Fruit fly (Drosophila melanogaster) whole organism, prepupa: ENCODE results near the gene Prosbeta3.

Source experiments
- CG10631 ChIP-seq: fragments of 200-800 bp; sonication (Bioruptor generic); optimal IDR thresholded peaks from 2 replicates; lab custom pipeline; 2016; ENCODE audit warnings: missing biosample characterization, missing genetic modification characterization
- CG11902 ChIP-seq: fragments of 200-800 bp; sonication (Bioruptor generic); optimal IDR thresholded peaks from 3 replicates; lab custom pipeline; 2016; ENCODE audit warnings: missing biosample characterization, missing genetic modification characterization
- CG15336 ChIP-seq: fragments of 200-800 bp; sonication (Bioruptor generic); IDR thresholded peaks from 2 replicates; pipeline ENCODE4 v1.3.6; 2022; ENCODE audit warnings: missing biosample characterization, missing genetic modification characterization
- CG1621 ChIP-seq: fragments of 200-800 bp; sonication (Bioruptor generic); optimal IDR thresholded peaks from 3 replicates; lab custom pipeline; 2018; ENCODE audit warnings: missing biosample characterization, mild to moderate bottlenecking, missing genetic modification characterization
- CG3032 ChIP-seq: fragments of 200-800 bp; optimal IDR thresholded peaks from 2 replicates; lab custom pipeline; 2019; ENCODE audit warnings: missing biosample characterization, mild to moderate bottlenecking, missing genetic modification characterization, moderate library complexity
- CG31627 ChIP-seq: fragments of 200-800 bp; sonication (Bioruptor generic); optimal IDR thresholded peaks from 3 replicates; lab custom pipeline; 2016; ENCODE audit warnings: missing biosample characterization, missing genetic modification characterization
- CG32006 ChIP-seq: fragments of 200-800 bp; sonication (Bioruptor generic); optimal IDR thresholded peaks from 3 replicates; lab custom pipeline; 2017; ENCODE audit warnings: missing biosample characterization, mild to moderate bottlenecking, missing genetic modification characterization
- CG4318 ChIP-seq: fragments of 200-800 bp; sonication (Bioruptor generic); optimal IDR thresholded peaks from 3 replicates; lab custom pipeline; 2017; ENCODE audit warnings: missing biosample characterization, mild to moderate bottlenecking, missing genetic modification characterization
- CG6163 ChIP-seq: fragments of 200-800 bp; sonication (Bioruptor generic); IDR thresholded peaks from 3 replicates; pipeline ENCODE4 v1.3.6; 2022; ENCODE audit warnings: missing biosample characterization, missing genetic modification characterization
- CG6276 ChIP-seq: fragments of 200-800 bp; sonication (Bioruptor generic); optimal IDR thresholded peaks from 2 replicates; lab custom pipeline; 2017; ENCODE audit warnings: missing biosample characterization, mild to moderate bottlenecking, missing genetic modification characterization
- CG6792 ChIP-seq: fragments of 200-800 bp; sonication (Bioruptor generic); optimal IDR thresholded peaks from 3 replicates; lab custom pipeline; 2016; ENCODE audit warnings: missing biosample characterization, missing genetic modification characterization
- CG6808 ChIP-seq: fragments of 200-800 bp; sonication (Bioruptor generic); optimal IDR thresholded peaks from 3 replicates; lab custom pipeline; 2017; ENCODE audit warnings: missing biosample characterization, missing genetic modification characterization, mild to moderate bottlenecking, moderate library complexity, missing genetic modification reagents
- CG6854 ChIP-seq: fragments of 200-800 bp; sonication (Bioruptor generic); optimal IDR thresholded peaks from 2 replicates; lab custom pipeline; 2017; ENCODE audit warnings: missing biosample characterization, mild to moderate bottlenecking, missing genetic modification characterization
- CG7368 ChIP-seq: fragments of 200-800 bp; sonication (Bioruptor generic); optimal IDR thresholded peaks from 3 replicates; lab custom pipeline; 2016; ENCODE audit warnings: missing biosample characterization, missing genetic modification characterization
- CG8632 ChIP-seq: fragments of 200-800 bp; sonication (Bioruptor generic); optimal IDR thresholded peaks from 3 replicates; lab custom pipeline; 2016; ENCODE audit warnings: missing biosample characterization, missing genetic modification characterization
- Eip75B ChIP-seq: fragments of 200-800 bp; sonication (Bioruptor generic); optimal IDR thresholded peaks from 3 replicates; lab custom pipeline; 2016; ENCODE audit warnings: missing biosample characterization, missing genetic modification characterization
- Eip78C ChIP-seq: fragments of 200-800 bp; sonication (Bioruptor generic); peaks from one replicate; lab custom pipeline; 2016; ENCODE audit warnings: missing biosample characterization, missing genetic modification characterization
- Ets96B ChIP-seq: fragments of 200-800 bp; optimal IDR thresholded peaks from 2 replicates; lab custom pipeline; 2019; ENCODE audit warnings: missing biosample characterization, mild to moderate bottlenecking, missing genetic modification characterization, moderate library complexity
- Hr38 ChIP-seq: sonication (Bioruptor generic); optimal IDR thresholded peaks from 2 replicates; lab custom pipeline; 2016; ENCODE audit warnings: missing biosample characterization, missing genetic modification characterization
- Hr4 ChIP-seq: fragments of 200-800 bp; sonication (Bioruptor generic); optimal IDR thresholded peaks from 3 replicates; lab custom pipeline; 2016; ENCODE audit warnings: missing biosample characterization, missing genetic modification characterization
- Lpt ChIP-seq: fragments of 200-800 bp; sonication (Bioruptor generic); optimal IDR thresholded peaks from 3 replicates; lab custom pipeline; 2016; ENCODE audit warnings: missing biosample characterization, missing genetic modification characterization
- OdsH ChIP-seq: fragments of 200-800 bp; sonication (Bioruptor generic); optimal IDR thresholded peaks from 3 replicates; lab custom pipeline; 2016; ENCODE audit warnings: missing biosample characterization, missing genetic modification characterization
- Sox102F ChIP-seq: fragments of 200-800 bp; sonication (Bioruptor generic); optimal IDR thresholded peaks from 2 replicates; lab custom pipeline; 2016; ENCODE audit warnings: missing biosample characterization, mild to moderate bottlenecking, missing genetic modification characterization
- Sox14 ChIP-seq: fragments of 200-800 bp; sonication (Bioruptor generic); optimal IDR thresholded peaks from 3 replicates; lab custom pipeline; 2016; ENCODE audit warnings: missing biosample characterization, missing genetic modification characterization
- Sox15 ChIP-seq: fragments of 200-800 bp; sonication (Bioruptor generic); optimal IDR thresholded peaks from 3 replicates; lab custom pipeline; 2016; ENCODE audit warnings: missing biosample characterization, missing genetic modification characterization
- achi ChIP-seq: fragments of 200-800 bp; sonication (Bioruptor generic); optimal IDR thresholded peaks from 3 replicates; lab custom pipeline; 2016; ENCODE audit warnings: missing biosample characterization, missing genetic modification characterization
- acj6 ChIP-seq: fragments of 200-800 bp; sonication (Bioruptor generic); optimal IDR thresholded peaks from 3 replicates; lab custom pipeline; 2016; ENCODE audit warnings: missing biosample characterization, missing genetic modification characterization
- cyc ChIP-seq: fragments of 200-800 bp; sonication (Bioruptor generic); optimal IDR thresholded peaks from 3 replicates; lab custom pipeline; 2016; ENCODE audit warnings: missing biosample characterization, missing genetic modification characterization
- dac ChIP-seq: fragments of 200-800 bp; sonication (Bioruptor generic); optimal IDR thresholded peaks from 2 replicates; lab custom pipeline; 2017; ENCODE audit warnings: missing biosample characterization, mild to moderate bottlenecking, missing genetic modification characterization
- dsx ChIP-seq: fragments of 200-800 bp; optimal IDR thresholded peaks from 3 replicates; lab custom pipeline; 2019; ENCODE audit warnings: missing biosample characterization, mild to moderate bottlenecking, missing genetic modification characterization, moderate library complexity; ENCODE audit not compliant: poor library complexity, severe bottlenecking
- eg ChIP-seq: fragments of 200-800 bp; sonication (Bioruptor generic); IDR thresholded peaks from 3 replicates; pipeline ENCODE4 v1.3.6; 2022; ENCODE audit warnings: missing biosample characterization, missing genetic modification characterization
- esn ChIP-seq: fragments of 200-800 bp; sonication (Bioruptor generic); optimal IDR thresholded peaks from 2 replicates; lab custom pipeline; 2016; ENCODE audit warnings: missing biosample characterization, mild to moderate bottlenecking, missing genetic modification characterization, moderate library complexity
- fd59A ChIP-seq: fragments of 200-800 bp; sonication (Bioruptor generic); optimal IDR thresholded peaks from 2 replicates; lab custom pipeline; 2017; ENCODE audit warnings: missing biosample characterization, mild to moderate bottlenecking, missing genetic modification characterization, missing genetic modification reagents
- fd85E ChIP-seq: fragments of 200-800 bp; sonication (Bioruptor generic); optimal IDR thresholded peaks from 3 replicates; lab custom pipeline; 2016; ENCODE audit warnings: missing biosample characterization, missing genetic modification characterization
- fkh ChIP-seq: fragments of 200-800 bp; sonication (Bioruptor generic); optimal IDR thresholded peaks from 3 replicates; lab custom pipeline; 2017; ENCODE audit warnings: missing biosample characterization, mild to moderate bottlenecking, missing genetic modification characterization, moderate library complexity
- lz ChIP-seq: fragments of 200-800 bp; sonication (Bioruptor generic); optimal IDR thresholded peaks from 3 replicates; lab custom pipeline; 2016; ENCODE audit warnings: missing biosample characterization, missing genetic modification characterization
- net ChIP-seq: fragments of 200-800 bp; sonication (Bioruptor generic); optimal IDR thresholded peaks from 3 replicates; lab custom pipeline; 2016; ENCODE audit warnings: missing biosample characterization, missing genetic modification characterization
- pdm3 ChIP-seq: fragments of 200-800 bp; sonication (Bioruptor generic); optimal IDR thresholded peaks from 3 replicates; lab custom pipeline; 2016; ENCODE audit warnings: missing biosample characterization, missing genetic modification characterization
- salr ChIP-seq, 2 experiments: fragments of 200-800 bp; sonication (Bioruptor generic); optimal IDR thresholded peaks; 3 replicates each; lab custom pipeline; 2016 to 2018; ENCODE audit warnings: missing biosample characterization in 2 of 2, missing genetic modification characterization in 2 of 2, mild to moderate bottlenecking in 1 of 2
- ss ChIP-seq, 2 experiments: fragments of 200-800 bp; sonication (Bioruptor generic); optimal IDR thresholded peaks; 2 replicates in 1 of 2; 3 replicates in 1 of 2; lab custom pipeline; 2017 to 2018; ENCODE audit warnings: mild to moderate bottlenecking in 2 of 2, missing biosample characterization in 2 of 2, missing genetic modification characterization in 2 of 2, moderate library complexity in 1 of 2
- svp ChIP-seq: fragments of 200-800 bp; sonication (Bioruptor generic); peaks from one replicate; lab custom pipeline; 2016; ENCODE audit warnings: missing biosample characterization, missing genetic modification characterization
- topi ChIP-seq: fragments of 200-800 bp; sonication (Bioruptor generic); optimal IDR thresholded peaks from 3 replicates; lab custom pipeline; 2016; ENCODE audit warnings: missing biosample characterization, missing genetic modification characterization

Gene Prosbeta3

DNA sequence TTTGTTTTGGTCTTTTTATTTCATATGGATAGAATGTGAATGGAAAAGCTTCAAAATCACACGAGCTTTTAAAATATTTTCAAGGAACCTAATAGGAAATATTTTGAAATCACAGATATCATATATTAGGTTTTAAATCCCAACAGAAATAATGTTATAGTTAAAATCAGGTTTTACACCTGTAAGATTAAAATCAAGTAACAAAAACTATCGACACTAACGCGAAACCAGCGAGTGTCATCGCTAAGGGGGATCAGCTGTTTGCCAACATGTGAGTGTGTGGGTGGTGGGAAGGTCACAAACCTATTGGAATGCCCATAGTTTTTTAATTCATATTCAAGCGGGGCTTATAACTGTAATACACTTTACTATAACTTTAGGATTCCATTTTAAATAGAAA is 32.6 kb upstream of the Prosbeta3 start, which contains the start of gene hyx (continued):
- TF ChIP-seq ss (GFP tag; optimal IDR thresholded peaks at IDR 0.05; lab: Kevin White, UChicago) (no peak), achi (GFP tag; lab: Kevin White, UChicago) (peak; percentile 2), fd85E (GFP tag; lab: Kevin White, UChicago) (no peak), eg (GFP tag; lab: Robert Waterston, UW) (peak; percentile 33; the same call in 2 of the 3 replicates), CG1621 (tag; lab: Kevin White, UChicago) (no peak), acj6 (GFP tag; lab: Kevin White, UChicago) (peak; percentile 30)

DNA sequence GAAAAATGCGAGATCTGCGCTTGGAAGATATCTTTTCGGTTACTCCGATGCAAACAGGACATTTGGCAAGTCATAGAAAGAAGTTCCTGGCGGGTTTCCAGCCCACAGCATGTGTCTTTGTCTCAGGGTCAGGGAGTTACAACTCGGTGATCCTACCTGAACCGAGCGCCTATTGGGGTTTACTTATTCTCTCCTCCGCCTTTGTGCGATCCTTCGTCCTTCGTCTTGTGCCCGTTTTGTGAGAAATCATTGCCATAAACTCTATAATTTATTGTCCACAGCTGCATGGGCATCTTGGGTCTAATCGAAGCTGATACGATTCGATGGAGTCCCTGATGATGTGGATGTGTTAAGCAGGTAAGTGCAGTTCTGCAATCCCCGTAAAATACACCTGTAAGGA is 31.9 kb upstream of the Prosbeta3 start:
- TF ChIP-seq CG1621 (tag; lab: Kevin White, UChicago): no peak
- no peak for TF ChIP-seq acj6 (GFP tag; lab: Kevin White, UChicago)
- no peak for TF ChIP-seq CG6792 (GFP tag; lab: Kevin White, UChicago)
- no peak for TF ChIP-seq fd85E (GFP tag; lab: Kevin White, UChicago)
- no peak for TF ChIP-seq CG8632 (GFP tag; lab: Kevin White, UChicago)
- no peak for TF ChIP-seq pdm3 (GFP tag; lab: Kevin White, UChicago)
- no peak for TF ChIP-seq net (GFP tag; lab: Kevin White, UChicago)
- no peak for TF ChIP-seq CG6854 (GFP tag; lab: Kevin White, UChicago)
- no peak for TF ChIP-seq topi (GFP tag; lab: Kevin White, UChicago)
- TF ChIP-seq CG15336 (GFP tag; lab: Robert Waterston, UW): no peak
- no peak for TF ChIP-seq fd59A (GFP tag; lab: Kevin White, UChicago)
- TF ChIP-seq CG7368: no peak

DNA sequence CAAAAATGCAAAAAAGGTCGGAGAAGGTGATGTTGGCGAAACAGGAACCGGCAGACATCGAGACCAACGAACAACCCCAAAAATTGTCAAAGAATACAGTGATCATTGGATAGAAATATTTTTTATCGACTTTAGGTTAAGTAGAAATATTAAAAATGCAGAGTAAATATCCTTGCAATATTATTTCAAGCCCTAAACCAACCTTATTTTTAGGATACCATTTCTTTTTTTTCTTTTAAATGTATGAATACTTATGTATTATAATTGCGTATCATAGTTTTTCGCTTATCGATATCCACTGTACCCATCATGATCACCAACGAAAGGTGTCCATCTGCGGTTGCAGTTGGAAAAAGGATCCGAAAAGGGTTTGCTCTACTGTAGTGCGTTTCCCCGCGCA is 29.2 kb upstream of the Prosbeta3 start:
- TF ChIP-seq pdm3 (GFP tag; lab: Kevin White, UChicago) (no peak), svp (peak; percentile 59), salr (GFP tag; optimal IDR thresholded peaks at IDR 0.05; lab: Kevin White, UChicago) (no peak), OdsH (no peak), cyc (peak; percentile 7), esn (peak; percentile 38), topi (GFP tag; lab: Kevin White, UChicago) (peak; percentile 15), Sox15 (no peak), Ets96B (tag; lab: Kevin White, UChicago) (no peak), Eip78C (GFP tag; lab: Kevin White, UChicago) (peak; percentile 52), lz (GFP tag; lab: Kevin White, UChicago) (peak; percentile 21), CG31627 (peak; percentile 3)
- TF ChIP-seq, all 60 proteins: peak for 7

DNA sequence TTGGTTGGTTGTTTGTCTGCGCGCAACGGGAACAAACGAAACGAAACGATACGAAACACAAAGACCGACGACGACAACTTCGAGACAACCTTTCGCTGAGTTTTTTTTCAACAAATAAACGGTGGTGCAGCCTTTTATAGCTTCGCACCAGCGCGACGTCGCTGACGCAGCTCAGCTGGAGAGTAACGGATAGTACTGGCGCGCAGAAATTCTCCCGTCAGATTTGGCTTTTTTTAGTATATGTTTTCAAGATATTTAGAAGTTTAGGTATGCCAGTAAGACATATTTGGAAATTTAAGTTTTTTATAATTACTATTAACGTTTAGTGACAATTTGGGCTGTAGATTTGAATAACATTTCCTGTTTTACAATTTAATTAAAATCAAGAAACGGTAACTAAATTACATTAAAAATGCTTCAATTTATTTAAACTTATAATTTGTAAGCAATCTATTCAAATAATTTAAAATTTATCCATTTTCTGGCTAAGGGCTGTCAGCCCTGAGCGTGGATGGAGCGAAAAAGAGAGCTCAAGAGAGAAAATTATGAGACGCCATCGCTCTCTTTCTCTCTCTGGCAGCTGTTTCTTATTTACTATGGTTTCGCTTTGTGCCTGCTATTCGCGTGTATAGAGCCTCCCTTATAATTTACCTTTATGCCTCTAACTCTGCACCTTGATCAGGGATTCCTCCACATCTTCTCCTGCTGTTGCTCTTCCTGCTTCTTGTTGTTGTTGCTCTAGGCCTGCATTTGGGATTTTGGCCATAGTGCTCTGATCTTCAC is 27.8 kb upstream of the Prosbeta3 start:
- peak; percentile 77 for TF ChIP-seq Hr4
- peak; percentile 44 for TF ChIP-seq CG7368
- TF ChIP-seq CG6792 (GFP tag; lab: Kevin White, UChicago): peak; percentile 74
- peak; percentile 82 for TF ChIP-seq Sox14 (GFP tag; lab: Kevin White, UChicago)
- peak; percentile 83 for TF ChIP-seq Sox102F (GFP tag; lab: Kevin White, UChicago)
- peak; percentile 91 for TF ChIP-seq CG6276 (GFP tag; lab: Kevin White, UChicago)
- TF ChIP-seq esn: peak; percentile 91
- peak; percentile 76 for TF ChIP-seq CG4318 (GFP tag; lab: Kevin White, UChicago)
- peak; percentile 83 for TF ChIP-seq dsx (GFP tag; lab: Kevin White, UChicago)
- peak; percentile 83 for TF ChIP-seq CG15336 (GFP tag; lab: Robert Waterston, UW)
- TF ChIP-seq svp: peak; percentile 92
- TF ChIP-seq Lpt (GFP tag; lab: Kevin White, UChicago): peak; percentile 76
- TF ChIP-seq Sox15: peak; percentile 52
- peak; percentile 69 for TF ChIP-seq dac (GFP tag; lab: Kevin White, UChicago)
- peak; percentile 91 for TF ChIP-seq CG32006
- TF ChIP-seq CG8632 (GFP tag; lab: Kevin White, UChicago): peak; percentile 86
- peak; percentile 91 for TF ChIP-seq CG3032
- TF ChIP-seq CG1621 (tag; lab: Kevin White, UChicago): peak; percentile 52
- peak; percentile 46 for TF ChIP-seq CG11902 (GFP tag; lab: Kevin White, UChicago)
- peak; percentile 97 for TF ChIP-seq Eip78C (GFP tag; lab: Kevin White, UChicago)
- TF ChIP-seq fkh (GFP tag; lab: Kevin White, UChicago): peak; percentile 70
- TF ChIP-seq CG10631 (GFP tag; lab: Kevin White, UChicago): peak; percentile 77
- TF ChIP-seq CG6808 (GFP tag; lab: Kevin White, UChicago): peak; percentile 88
- peak; percentile 78 for TF ChIP-seq OdsH
- peak; percentile 81 for TF ChIP-seq fd59A (GFP tag; lab: Kevin White, UChicago)
- TF ChIP-seq CG6163 (GFP tag; lab: Robert Waterston, UW): peak; percentile 70; the same call in 2 of the 3 replicates
- TF ChIP-seq Hr38 (GFP tag; lab: Kevin White, UChicago): no peak
- peak; percentile 84 for TF ChIP-seq Eip75B
